Worm (Caenorhabditis elegans) whole organism, L4 larva: ENCODE measurements around the gene F17A2.16.
"Not testable (repeated sequence)": the region's sequence is repeated elsewhere in the genome, so short reads cannot be mapped to it uniquely, and the experiment has no call there.

ENCODE experiments used
- D1046.2 ChIP-seq: fragments of 200-800 bp; sonication (Bioruptor generic); IDR thresholded peaks from 2 replicates; pipeline ENCODE4 v1.3.6; 2022; ENCODE audit warnings: missing genetic modification characterization, missing compliant biosample characterization
- F44E2.7 ChIP-seq: fragments of 200-800 bp; sonication (Bioruptor generic); IDR thresholded peaks from 2 replicates; pipeline ENCODE4 v2.1.2; 2022; ENCODE audit warnings: missing genetic modification characterization, missing compliant biosample characterization
- F49E8.2 ChIP-seq: sonication (generic microtip); optimal IDR thresholded peaks from 2 replicates; lab custom pipeline; 2016; ENCODE audit warnings: missing compliant biosample characterization, mild to moderate bottlenecking, missing genetic modification characterization, borderline replicate concordance
- Y5F2A.4 ChIP-seq: fragments of 200-800 bp; sonication (Bioruptor generic); optimal IDR thresholded peaks from 2 replicates; lab custom pipeline; 2018; ENCODE audit warnings: mild to moderate bottlenecking, missing genetic modification characterization, missing compliant biosample characterization
- ZK337.2 ChIP-seq: fragments of 200-800 bp; sonication (Bioruptor generic); IDR thresholded peaks from 2 replicates; pipeline ENCODE4 v1.3.6; 2022; ENCODE audit warnings: missing genetic modification reagents, missing genetic modification characterization, missing compliant biosample characterization
- arid-1 ChIP-seq: fragments of 200-800 bp; sonication (Bioruptor generic); conservative IDR thresholded peaks from 2 replicates; pipeline ENCODE4 v1.3.6; 2022; ENCODE audit warnings: missing genetic modification reagents, missing genetic modification characterization, missing compliant biosample characterization
- cey-2 ChIP-seq: sonication (generic microtip); optimal IDR thresholded peaks from 3 replicates; lab custom pipeline; 2017; ENCODE audit warnings: missing genetic modification characterization, mild to moderate bottlenecking, missing compliant biosample characterization, antibody characterized with exemption, borderline replicate concordance; ENCODE audit not compliant: insufficient read depth
- ctbp-1 ChIP-seq: fragments of 200-800 bp; sonication (Bioruptor generic); IDR thresholded peaks from 2 replicates; pipeline ENCODE4 v1.3.6; 2022; ENCODE audit warnings: missing genetic modification reagents, missing genetic modification characterization, missing compliant biosample characterization
- daf-12 ChIP-seq: fragments of 150-350 bp; optimal IDR thresholded peaks from 2 replicates; lab custom pipeline; 2014; ENCODE audit warnings: missing biosample characterization, missing genetic modification reagents, missing genetic modification characterization
- dmd-8 ChIP-seq: fragments of 200-800 bp; sonication (Bioruptor generic); IDR thresholded peaks from 2 replicates; pipeline ENCODE4 v1.3.6; 2022; ENCODE audit warnings: missing genetic modification characterization, missing compliant biosample characterization
- dpl-1 ChIP-seq: fragments of 150-350 bp; optimal IDR thresholded peaks from 2 replicates; lab custom pipeline; 2014; ENCODE audit warnings: missing biosample characterization, missing genetic modification reagents, missing genetic modification characterization
- duxl-1 ChIP-seq: sonication (generic microtip); optimal IDR thresholded peaks from 2 replicates; lab custom pipeline; 2016; ENCODE audit warnings: mild to moderate bottlenecking, missing genetic modification characterization, moderate library complexity, missing compliant biosample characterization; ENCODE audit not compliant: poor library complexity
- fkh-10 ChIP-seq: fragments of 150-350 bp; optimal IDR thresholded peaks from 2 replicates; lab custom pipeline; 2014; ENCODE audit warnings: missing biosample characterization, missing genetic modification reagents, missing genetic modification characterization
- lin-15B ChIP-seq: fragments of 150-350 bp; sonication (generic microtip); optimal IDR thresholded peaks from 3 replicates; lab custom pipeline; 2014; ENCODE audit warnings: missing biosample characterization, missing genetic modification characterization
- lin-29 ChIP-seq: fragments of 200-800 bp; sonication (Bioruptor generic); IDR thresholded peaks from 2 replicates; pipeline ENCODE4 v1.3.6; 2022; ENCODE audit warnings: missing genetic modification reagents, missing genetic modification characterization, missing compliant biosample characterization
- lir-3 ChIP-seq: sonication (generic microtip); optimal IDR thresholded peaks from 2 replicates; lab custom pipeline; 2016; ENCODE audit warnings: mild to moderate bottlenecking, missing genetic modification characterization, missing compliant biosample characterization
- nhr-102 ChIP-seq: sonication (generic microtip); optimal IDR thresholded peaks from 2 replicates; lab custom pipeline; 2016; ENCODE audit warnings: mild to moderate bottlenecking, missing genetic modification characterization, moderate library complexity, missing compliant biosample characterization
- nhr-237 ChIP-seq: sonication (generic microtip); optimal IDR thresholded peaks from 2 replicates; lab custom pipeline; 2017; ENCODE audit warnings: missing biosample characterization, missing genetic modification characterization
- nhr-42 ChIP-seq: fragments of 200-800 bp; sonication (Bioruptor generic); IDR thresholded peaks from 2 replicates; pipeline ENCODE4 v1.3.6; 2022; ENCODE audit warnings: missing genetic modification characterization, missing compliant biosample characterization
- nhr-76 ChIP-seq: fragments of 150-350 bp; optimal IDR thresholded peaks from 2 replicates; lab custom pipeline; 2014; ENCODE audit warnings: missing biosample characterization, missing genetic modification characterization
- nhr-77 ChIP-seq: fragments of 150-350 bp; optimal IDR thresholded peaks from 2 replicates; lab custom pipeline; 2014; ENCODE audit warnings: missing biosample characterization, missing genetic modification characterization
- php-3 ChIP-seq: fragments of 200-800 bp; sonication (Bioruptor generic); IDR thresholded peaks from 2 replicates; pipeline ENCODE4 v1.3.6; 2022; ENCODE audit warnings: missing genetic modification reagents, missing genetic modification characterization, missing compliant biosample characterization
- saeg-2 ChIP-seq: fragments of 200-800 bp; sonication (Bioruptor generic); IDR thresholded peaks from 2 replicates; pipeline ENCODE4 v1.3.6; 2022; ENCODE audit warnings: missing genetic modification reagents, missing genetic modification characterization, missing compliant biosample characterization
- set-16 ChIP-seq: fragments of 200-800 bp; sonication (Bioruptor generic); IDR thresholded peaks from 2 replicates; pipeline ENCODE4 v1.3.6; 2022; ENCODE audit warnings: missing genetic modification reagents, missing genetic modification characterization, missing compliant biosample characterization
- snpc-1.2 ChIP-seq: fragments of 200-800 bp; sonication (Bioruptor generic); IDR thresholded peaks from 2 replicates; pipeline ENCODE4 v1.3.6; 2022; ENCODE audit warnings: missing genetic modification reagents, missing genetic modification characterization, missing compliant biosample characterization
- snpc-4 ChIP-seq: fragments of 150-350 bp; optimal IDR thresholded peaks from 2 replicates; lab custom pipeline; 2014; ENCODE audit warnings: missing biosample characterization, missing genetic modification characterization
- unc-62 ChIP-seq, 3 experiments: fragments of 150-350 bp in 1 of 3; sonication (generic microtip); optimal IDR thresholded peaks in 2 of 3; peaks in 1 of 3; 1 replicate in 1 of 3; 2 replicates in 2 of 3; lab custom pipeline; 2014 to 2017; ENCODE audit warnings: missing biosample characterization in 3 of 3, missing genetic modification characterization in 3 of 3, missing genetic modification reagents in 3 of 3, missing genotype in 1 of 3
- vab-7 ChIP-seq: fragments of 200-800 bp; sonication (Bioruptor generic); IDR thresholded peaks from 2 replicates; pipeline ENCODE4 v1.3.6; 2022; ENCODE audit warnings: missing genetic modification reagents, missing genetic modification characterization, missing compliant biosample characterization
- zfp-2 ChIP-seq: sonication (generic microtip); optimal IDR thresholded peaks from 2 replicates; lab custom pipeline; 2016; ENCODE audit warnings: mild to moderate bottlenecking, missing genetic modification characterization, missing compliant biosample characterization
- zfp-3 ChIP-seq: fragments of 200-800 bp; sonication (Bioruptor generic); conservative IDR thresholded peaks from 2 replicates; pipeline ENCODE4 v1.3.6; 2022; ENCODE audit warnings: missing genetic modification reagents, missing genetic modification characterization, missing compliant biosample characterization

F17A2.16 gene

DNA sequence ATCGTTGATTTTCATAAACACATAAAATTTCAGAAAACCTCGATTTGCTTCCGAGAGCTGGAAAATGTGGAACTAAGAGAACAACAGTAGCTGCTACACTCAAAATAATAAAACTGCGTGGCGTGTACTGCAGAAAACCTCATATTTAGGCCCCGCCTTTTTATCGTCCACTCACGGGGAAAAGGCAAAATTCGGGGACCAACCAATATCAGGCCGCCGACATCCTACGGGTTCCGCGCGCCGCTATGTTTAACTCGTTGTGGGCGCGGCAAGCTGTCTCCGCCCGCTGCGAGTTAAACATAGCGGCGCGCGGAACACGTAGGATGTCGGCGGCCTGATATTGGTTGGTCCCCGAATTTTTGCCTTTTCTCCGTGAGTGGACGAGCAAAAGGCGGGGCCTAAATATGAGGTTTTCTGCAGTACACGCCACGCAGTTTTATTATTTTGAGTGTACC, at the start of gene F17A2.16:
F17A2.16 (plus strand) TSS at position 405 of the 455 bp plus-strand sequence.
- TF ChIP-seq snpc-1.2 (GFP tag; lab: Robert Waterston, UW) (peak; percentile 82), unc-62 (GFP tag; optimal IDR thresholded peaks at IDR 0.05 in 1 of 2; lab: Kevin White, UChicago) (peak in 1 of 2 experiments; percentile 54)
- not testable (repeated sequence) for TF ChIP-seq unc-62 (tag; optimal IDR thresholded peaks at IDR 0.05; lab: Kevin White, UChicago)

DNA sequence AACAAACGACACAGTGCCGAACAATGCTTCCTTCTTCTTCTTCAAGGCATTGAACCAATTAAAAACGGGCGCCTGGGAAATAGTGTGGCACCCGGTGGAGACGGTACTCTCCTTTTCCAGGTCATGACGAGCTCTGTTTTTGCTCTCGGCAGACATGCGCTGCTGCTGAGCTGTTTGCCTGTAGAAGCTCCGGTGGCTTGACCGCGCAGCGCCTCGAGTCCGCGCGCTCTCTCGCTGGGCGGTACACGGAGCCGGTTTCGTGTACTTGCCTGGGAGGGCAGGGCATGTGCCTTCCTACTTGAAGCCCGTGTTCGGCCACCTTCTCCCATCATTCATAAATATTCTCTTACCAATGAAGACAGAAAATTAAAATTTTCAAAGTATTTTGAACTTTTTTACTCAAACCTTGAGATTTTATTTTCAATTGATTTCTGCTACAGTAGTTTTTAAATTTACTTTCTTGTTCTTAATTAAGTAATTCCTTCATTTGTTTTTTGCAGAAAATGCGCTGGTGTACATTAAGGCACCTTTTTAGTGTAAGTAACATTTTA, 47.8 kb upstream of the F17A2.16 start, which contains the start of gene E01G6.1:
E01G6.1 (plus strand) TSS at position 501 of the 551 bp plus-strand sequence.
- peak; percentile 93 for TF ChIP-seq set-16 (GFP tag; lab: Robert Waterston, UW)
- 0 out of 2 replicates have a peak, but pooled peaks have one; percentile 37 for TF ChIP-seq dmd-8 (GFP tag; lab: Robert Waterston, UW)
- no peak for TF ChIP-seq lin-15B (tag; lab: Kevin White, UChicago)
- no peak for TF ChIP-seq daf-12 (tag; lab: Kevin White, UChicago)
- TF ChIP-seq fkh-10 (GFP tag; lab: Kevin White, UChicago) = no peak
- no peak for TF ChIP-seq zfp-2
- no peak for TF ChIP-seq nhr-76 (tag; lab: Kevin White, UChicago)
- TF ChIP-seq duxl-1 = no peak

DNA sequence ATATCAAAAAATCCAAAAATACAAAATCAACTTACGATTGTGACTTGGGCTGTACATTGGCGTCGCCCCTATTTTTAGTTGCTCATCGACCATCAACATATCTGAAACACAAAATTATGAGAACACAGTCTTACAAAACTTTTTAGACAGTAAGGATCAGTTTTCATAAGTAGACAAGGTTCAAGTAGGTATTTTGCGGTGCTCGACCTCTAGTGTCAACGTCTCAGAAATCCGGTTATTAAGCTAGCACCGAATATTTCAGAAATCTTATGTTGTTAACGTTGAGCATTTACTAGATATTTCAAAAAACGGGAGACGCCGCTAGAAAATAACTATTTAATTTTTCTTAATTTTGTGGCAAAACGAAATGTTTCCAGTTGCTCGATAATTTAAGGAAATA, 37.4 kb upstream of the F17A2.16 start, which contains the start of gene otpl-8:
otpl-8 (minus strand) TSS at position 101 of the 400 bp plus-strand sequence.
- TF ChIP-seq F44E2.7 (GFP tag; lab: Robert Waterston, UW) (no peak), ZK337.2 (no peak), snpc-1.2 (GFP tag; lab: Robert Waterston, UW) (no peak), F49E8.2 (tag; lab: Kevin White, UChicago) (no peak), nhr-237 (no peak), nhr-77 (no peak), php-3 (GFP tag; lab: Robert Waterston, UW) (no peak), ctbp-1 (GFP tag; lab: Robert Waterston, UW) (no peak), saeg-2 (GFP tag; lab: Robert Waterston, UW) (no peak), snpc-4 (tag; lab: Kevin White, UChicago) (no peak), lin-15B (tag; lab: Kevin White, UChicago) (no peak)

DNA sequence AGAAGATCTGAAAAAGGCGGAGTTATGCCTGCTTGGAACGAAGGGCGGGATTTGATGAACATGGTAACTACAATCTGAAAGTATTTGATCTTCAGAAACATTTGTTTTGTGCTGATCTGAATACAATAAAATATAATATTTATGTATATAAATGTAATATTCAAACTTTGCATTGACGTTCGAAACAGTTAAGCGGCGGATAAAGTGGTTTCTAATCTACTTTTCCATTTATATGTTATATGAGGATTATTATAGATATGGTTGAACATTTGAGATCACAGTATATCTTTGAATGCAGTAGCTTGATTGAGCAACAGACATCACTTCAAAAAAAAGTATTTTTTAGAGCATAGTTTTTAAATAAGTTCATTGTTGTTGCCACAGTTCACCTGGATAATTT, 34.4 kb upstream of the F17A2.16 start, which contains the start of gene H19J13.2:
H19J13.2 (minus strand) TSS at position 101 of the 400 bp plus-strand sequence.
- TF ChIP-seq php-3 (GFP tag; lab: Robert Waterston, UW) (no peak), vab-7 (GFP tag; lab: Robert Waterston, UW) (no peak), daf-12 (tag; lab: Kevin White, UChicago) (no peak), zfp-3 (GFP tag; lab: Robert Waterston, UW) (no peak), unc-62 (GFP tag; optimal IDR thresholded peaks at IDR 0.05 in 1 of 2; lab: Kevin White, UChicago) (no peak), unc-62 (tag; optimal IDR thresholded peaks at IDR 0.05; lab: Kevin White, UChicago) (no peak), Y5F2A.4 (GFP tag; lab: Kevin White, UChicago) (no peak), nhr-42 (GFP tag; lab: Robert Waterston, UW) (no peak), cey-2 (tag; lab: Kevin White, UChicago) (no peak)

DNA sequence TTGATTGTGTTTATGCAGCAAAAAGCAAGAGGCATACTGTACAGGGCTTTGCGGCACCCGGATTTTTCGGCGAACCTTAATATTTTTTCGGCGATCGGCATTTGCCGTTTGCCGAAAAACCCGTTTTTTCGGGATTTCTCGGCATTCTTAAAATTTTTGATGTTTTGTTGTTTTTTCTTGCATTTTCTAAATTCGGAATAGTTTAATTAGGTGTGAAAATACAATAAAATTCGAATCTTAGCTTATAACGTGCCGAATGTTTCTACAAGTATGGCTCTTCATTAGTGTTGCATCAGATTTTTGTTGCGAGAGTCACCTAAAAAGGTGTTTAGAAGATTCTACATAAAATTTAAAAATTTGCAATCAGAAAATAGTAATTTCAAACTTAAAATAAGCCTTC, 32.7 kb upstream of the F17A2.16 start, which contains the start of gene C04B4.6:
C04B4.6 (minus strand) TSS at position 101 of the 400 bp plus-strand sequence.
- no peak for TF ChIP-seq lin-29 (GFP tag; lab: Robert Waterston, UW)
- TF ChIP-seq nhr-102 (tag; lab: Kevin White, UChicago) = no peak
- TF ChIP-seq daf-12 (tag; lab: Kevin White, UChicago) = no peak
- no peak for TF ChIP-seq D1046.2 (GFP tag; lab: Robert Waterston, UW)
- no peak for TF ChIP-seq snpc-1.2 (GFP tag; lab: Robert Waterston, UW)
- no peak for TF ChIP-seq nhr-237
- TF ChIP-seq unc-62 (GFP tag; optimal IDR thresholded peaks at IDR 0.05 in 1 of 2; lab: Kevin White, UChicago) = no peak
- no peak for TF ChIP-seq unc-62 (tag; optimal IDR thresholded peaks at IDR 0.05; lab: Kevin White, UChicago)
- TF ChIP-seq dpl-1 = no peak
- TF ChIP-seq lir-3 (tag; lab: Kevin White, UChicago) = no peak
- no peak for TF ChIP-seq arid-1 (GFP tag; lab: Robert Waterston, UW)
